Worm (Caenorhabditis elegans) whole organism, L4/young adult: ENCODE data around the gene C49A9.5.

Source experiments
- W03F9.2 ChIP-seq: fragments of 150-350 bp; optimal IDR thresholded peaks from 2 replicates; lab custom pipeline; 2014; ENCODE audit warnings: missing biosample characterization, missing genetic modification characterization
- him-1 ChIP-seq: sonication (generic microtip); optimal IDR thresholded peaks from 2 replicates; lab custom pipeline; 2016; ENCODE audit warnings: missing genotype, missing genetic modification reagents, missing genetic modification characterization, missing compliant biosample characterization

DNA sequence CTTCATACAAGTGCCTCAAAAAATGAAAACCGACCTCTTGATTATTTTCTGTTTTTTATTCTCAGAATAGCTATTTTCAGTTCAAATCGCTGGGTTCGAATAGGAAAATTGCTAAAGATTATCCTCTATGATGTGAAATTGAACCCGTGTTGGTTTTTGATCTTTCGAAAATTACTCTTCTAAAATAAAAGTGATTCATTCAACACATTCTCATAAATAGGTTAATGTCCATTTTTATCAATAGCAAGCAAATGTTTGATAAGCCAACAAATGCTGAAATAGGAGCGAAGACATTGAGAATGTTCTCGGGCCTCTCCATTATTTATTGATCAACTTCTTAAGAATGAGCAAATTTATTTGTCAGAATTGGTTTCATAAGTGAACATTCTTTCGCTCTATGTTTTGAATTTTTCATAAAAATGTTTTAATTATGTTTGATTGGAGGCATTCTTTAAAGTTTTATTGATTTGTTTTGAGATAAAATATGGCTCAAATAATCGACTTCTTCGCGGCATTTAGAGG is 19.4 kb downstream of the C49A9.5 start, which contains the start of gene F58F9.3:
- no peak for TF ChIP-seq W03F9.2 (tag; lab: Kevin White, UChicago)
- TF ChIP-seq him-1 (tag; lab: Kevin White, UChicago), result no peak
